Fruit fly (Drosophila melanogaster) S2 (cell line): ENCODE results near the gene Noc3.

ENCODE experiments used
- CG8478 ChIP-seq: fragments of >200 bp; optimal IDR thresholded peaks from 2 replicates; lab custom pipeline; 2018
- CTCF ChIP-seq, 2 experiments: fragments of >200 bp; optimal IDR thresholded peaks; 2 replicates each; lab custom pipeline; 2018

DNA sequence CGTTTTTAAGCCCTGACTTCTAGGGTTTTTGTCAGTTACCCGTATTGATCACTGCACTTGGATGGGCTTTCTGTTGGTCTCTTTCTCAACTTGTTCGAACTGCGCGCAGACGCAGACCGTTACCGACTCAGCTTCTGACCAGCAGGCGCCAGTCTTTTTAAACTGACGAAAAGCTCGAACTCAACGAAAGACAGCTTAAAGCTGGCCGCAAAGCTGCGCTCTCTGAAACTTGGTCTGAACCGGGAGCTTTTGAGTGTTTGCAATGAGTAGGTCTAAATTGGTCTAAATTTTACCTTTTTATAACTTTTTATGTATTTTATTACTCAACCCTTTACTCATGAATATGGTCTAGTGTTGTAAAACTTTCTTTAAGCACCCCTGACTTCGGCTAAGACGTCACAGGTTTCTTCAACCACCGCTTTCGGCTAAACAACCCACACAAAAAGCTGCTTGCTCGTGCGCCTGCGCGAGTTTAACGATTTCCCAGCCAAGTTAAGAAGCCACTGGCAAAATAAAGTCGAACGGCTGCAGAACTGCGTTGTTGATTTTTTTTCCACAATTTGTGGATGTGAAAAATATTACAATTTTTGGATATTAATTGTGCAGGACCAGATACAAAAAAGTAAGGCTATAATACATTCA, 18.9 kb upstream of the Noc3 start, which contains the start of the genes Gld and Syt4:
- TF ChIP-seq CG8478 (lab: Kevin White, UChicago) (no peak), CTCF (optimal IDR thresholded peaks at IDR 0.05; lab: Kevin White, UChicago) (no peak)
